Fruit fly (Drosophila melanogaster): ENCODE results near the gene scramb2.

DNA sequence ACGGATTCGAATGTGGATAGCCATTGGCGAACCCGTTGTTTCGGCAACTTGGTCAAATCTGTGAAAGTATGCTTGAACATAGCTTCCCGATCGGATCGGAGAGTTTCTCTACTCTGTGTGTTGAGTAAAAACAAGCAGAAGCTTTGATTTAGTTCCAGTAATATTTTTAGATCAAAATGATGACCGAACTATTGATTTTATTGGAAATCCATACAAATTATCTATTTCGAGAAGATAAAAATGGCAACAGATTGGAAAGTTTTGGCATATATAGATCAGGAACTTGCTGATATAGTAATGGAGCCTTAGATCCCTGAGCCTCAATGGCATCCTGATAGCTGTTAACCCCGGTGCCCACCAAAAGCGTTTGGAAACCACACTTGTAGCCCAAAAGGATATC lies 30.6 kb downstream of the scramb2 start, which contains the start of gene CG32488:
- TF ChIP-seq pan (optimal IDR thresholded peaks at IDR 0.05) (no peak), CG8478 (optimal IDR thresholded peaks at IDR 0.05) (no peak)
